Worm (Caenorhabditis elegans) whole organism, young adult: Measurements from ENCODE around the gene F13D12.10.

Source experiments
- B0336.3 ChIP-seq: fragments of 200-800 bp; sonication (Bioruptor generic); IDR thresholded peaks from 2 replicates; pipeline ENCODE4 v1.3.6; 2022; ENCODE audit warnings: missing genetic modification characterization, missing compliant biosample characterization
- F52B5.7 ChIP-seq: sonication (generic microtip); optimal IDR thresholded peaks from 2 replicates; lab custom pipeline; 2016; ENCODE audit warnings: mild to moderate bottlenecking, missing genetic modification characterization, missing compliant biosample characterization
- K12H6.12 ChIP-seq: fragments of 200-800 bp; sonication (Bioruptor generic); optimal IDR thresholded peaks from 2 replicates; lab custom pipeline; 2018; ENCODE audit warnings: mild to moderate bottlenecking, missing genetic modification characterization, missing compliant biosample characterization
- Y79H2A.3 ChIP-seq: fragments of 200-800 bp; sonication (Bioruptor generic); conservative IDR thresholded peaks from 2 replicates; pipeline ENCODE4 v1.3.6; 2022; ENCODE audit warnings: missing genetic modification reagents, missing genetic modification characterization, missing compliant biosample characterization
- Y95B8A.8 ChIP-seq: fragments of 200-800 bp; sonication (Bioruptor generic); IDR thresholded peaks from 2 replicates; pipeline ENCODE4 v1.3.6; 2022; ENCODE audit warnings: missing genetic modification reagents, missing genetic modification characterization, missing compliant biosample characterization
- athp-1 ChIP-seq: sonication (generic microtip); optimal IDR thresholded peaks from 2 replicates; lab custom pipeline; 2017; ENCODE audit warnings: mild to moderate bottlenecking, missing genetic modification characterization, missing compliant biosample characterization
- attf-5 ChIP-seq: fragments of 200-800 bp; sonication (Bioruptor generic); optimal IDR thresholded peaks from 2 replicates; lab custom pipeline; 2018; ENCODE audit warnings: mild to moderate bottlenecking, missing genetic modification characterization, missing compliant biosample characterization
- attf-6 ChIP-seq: fragments of 200-800 bp; sonication (Bioruptor generic); IDR thresholded peaks from 2 replicates; pipeline ENCODE4 v1.3.6; 2022; ENCODE audit warnings: missing genetic modification reagents, missing genetic modification characterization, missing compliant biosample characterization
- bed-2 ChIP-seq: fragments of 200-800 bp; sonication (Bioruptor generic); IDR thresholded peaks from 2 replicates; pipeline ENCODE4 v1.3.6; 2022; ENCODE audit warnings: missing genetic modification reagents, missing genetic modification characterization, missing compliant biosample characterization
- cebp-1 ChIP-seq, 2 experiments: fragments of 200-800 bp in 1 of 2; sonication (Bioruptor generic) in 1 of 2; sonication (generic microtip) in 1 of 2; IDR thresholded peaks in 1 of 2; optimal IDR thresholded peaks in 1 of 2; 2 replicates each; pipeline versions ENCODE4 v1.3.6 to Lab custom; 2017 to 2022; ENCODE audit warnings: missing compliant biosample characterization in 2 of 2, missing genetic modification characterization in 2 of 2, mild to moderate bottlenecking in 1 of 2, missing genetic modification reagents in 1 of 2, moderate library complexity in 1 of 2
- ceh-91 ChIP-seq: fragments of 200-800 bp; sonication (Bioruptor generic); IDR thresholded peaks from 2 replicates; pipeline ENCODE4 v1.3.6; 2022; ENCODE audit warnings: missing genetic modification reagents, missing genetic modification characterization, missing compliant biosample characterization
- efl-1 ChIP-seq: fragments of 150-350 bp; optimal IDR thresholded peaks from 2 replicates; lab custom pipeline; 2014; ENCODE audit warnings: missing biosample characterization, missing genetic modification reagents, missing genetic modification characterization
- egrh-3 ChIP-seq: fragments of 200-800 bp; sonication (Bioruptor generic); IDR thresholded peaks from 2 replicates; pipeline ENCODE4 v1.3.6; 2022; ENCODE audit warnings: missing genetic modification reagents, missing genetic modification characterization, missing compliant biosample characterization
- ekl-4 ChIP-seq: fragments of 200-800 bp; sonication (Bioruptor generic); IDR thresholded peaks from 2 replicates; pipeline ENCODE4 v1.3.6; 2022; ENCODE audit warnings: missing genetic modification reagents, missing genetic modification characterization, missing compliant biosample characterization
- ets-4 ChIP-seq: fragments of 200-800 bp; sonication (Bioruptor generic); optimal IDR thresholded peaks from 2 replicates; lab custom pipeline; 2018; ENCODE audit warnings: mild to moderate bottlenecking, missing genetic modification characterization, missing compliant biosample characterization
- hmg-1.2 ChIP-seq: fragments of 200-800 bp; sonication (Bioruptor generic); IDR thresholded peaks from 2 replicates; pipeline ENCODE4 v1.3.6; 2022; ENCODE audit warnings: missing genetic modification reagents, missing genetic modification characterization, missing compliant biosample characterization
- hrde-1 ChIP-seq: sonication (generic microtip); optimal IDR thresholded peaks from 2 replicates; lab custom pipeline; 2016; ENCODE audit warnings: missing genetic modification characterization, mild to moderate bottlenecking, missing compliant biosample characterization, moderate library complexity, missing genotype, missing genetic modification reagents, borderline replicate concordance
- let-526 ChIP-seq: fragments of 200-800 bp; sonication (Bioruptor generic); IDR thresholded peaks from 2 replicates; pipeline ENCODE4 v1.3.6; 2022; ENCODE audit warnings: missing genetic modification reagents, missing genetic modification characterization, missing compliant biosample characterization
- lsl-1 ChIP-seq: fragments of 200-800 bp; sonication (Bioruptor generic); optimal IDR thresholded peaks from 2 replicates; lab custom pipeline; 2018; ENCODE audit warnings: mild to moderate bottlenecking, missing genetic modification characterization, moderate library complexity, missing compliant biosample characterization
- madf-6 ChIP-seq: fragments of 200-800 bp; sonication (Bioruptor generic); IDR thresholded peaks from 2 replicates; pipeline ENCODE4 v1.3.6; 2022; ENCODE audit warnings: missing genetic modification reagents, missing genetic modification characterization, missing compliant biosample characterization
- madf-8 ChIP-seq: fragments of 200-800 bp; sonication (Bioruptor generic); conservative IDR thresholded peaks from 2 replicates; pipeline ENCODE4 v1.3.6; 2022; ENCODE audit warnings: missing genetic modification reagents, missing genetic modification characterization, missing compliant biosample characterization
- nfya-1 ChIP-seq: sonication (generic microtip); optimal IDR thresholded peaks from 2 replicates; lab custom pipeline; 2017; ENCODE audit warnings: antibody characterized with exemption, missing compliant biosample characterization, missing genetic modification characterization, borderline replicate concordance; ENCODE audit not compliant: insufficient read depth
- nfya-2 ChIP-seq: fragments of 200-800 bp; sonication (Bioruptor generic); IDR thresholded peaks from 2 replicates; pipeline ENCODE4 v1.3.6; 2022; ENCODE audit warnings: missing genetic modification reagents, missing genetic modification characterization, missing compliant biosample characterization
- rpc-1 ChIP-seq, 2 experiments: fragments of 150-350 bp in 1 of 2; sonication (generic microtip) in 1 of 2; optimal IDR thresholded peaks; 2 replicates each; lab custom pipeline; 2014 to 2018; ENCODE audit warnings: missing biosample characterization in 1 of 2, missing genetic modification characterization in 1 of 2, missing genetic modification reagents in 1 of 2, missing genotype in 1 of 2
- sea-2 ChIP-seq: fragments of 200-800 bp; sonication (Bioruptor generic); IDR thresholded peaks from 2 replicates; pipeline ENCODE4 v1.3.6; 2022; ENCODE audit warnings: missing genetic modification characterization, missing compliant biosample characterization
- tbp1 ChIP-seq: fragments of 200-800 bp; sonication (Bioruptor generic); optimal IDR thresholded peaks from 2 replicates; lab custom pipeline; 2018; ENCODE audit warnings: mild to moderate bottlenecking, missing genetic modification characterization, missing compliant biosample characterization
- unc-130 ChIP-seq: sonication (generic microtip); optimal IDR thresholded peaks from 2 replicates; lab custom pipeline; 2016; ENCODE audit warnings: missing genetic modification reagents, missing genetic modification characterization, missing compliant biosample characterization
- zfh-2 ChIP-seq: fragments of 200-800 bp; sonication (Bioruptor generic); conservative IDR thresholded peaks from 2 replicates; pipeline ENCODE4 v1.3.6; 2022; ENCODE audit warnings: missing genetic modification reagents, missing genetic modification characterization, missing compliant biosample characterization
- zim-3 ChIP-seq: sonication (generic microtip); optimal IDR thresholded peaks from 2 replicates; lab custom pipeline; 2017; ENCODE audit warnings: mild to moderate bottlenecking, missing genetic modification characterization, moderate library complexity, missing compliant biosample characterization
- ztf-25 ChIP-seq: fragments of 200-800 bp; sonication (Bioruptor generic); IDR thresholded peaks from 2 replicates; pipeline ENCODE4 v1.3.6; 2022; ENCODE audit warnings: missing genetic modification reagents, missing genetic modification characterization, missing compliant biosample characterization
- ztf-6 ChIP-seq: fragments of 200-800 bp; sonication (Bioruptor generic); IDR thresholded peaks from 2 replicates; pipeline ENCODE4 v1.3.6; 2022; ENCODE audit warnings: missing genetic modification reagents, missing genetic modification characterization, missing compliant biosample characterization

The F13D12.10 gene

DNA sequence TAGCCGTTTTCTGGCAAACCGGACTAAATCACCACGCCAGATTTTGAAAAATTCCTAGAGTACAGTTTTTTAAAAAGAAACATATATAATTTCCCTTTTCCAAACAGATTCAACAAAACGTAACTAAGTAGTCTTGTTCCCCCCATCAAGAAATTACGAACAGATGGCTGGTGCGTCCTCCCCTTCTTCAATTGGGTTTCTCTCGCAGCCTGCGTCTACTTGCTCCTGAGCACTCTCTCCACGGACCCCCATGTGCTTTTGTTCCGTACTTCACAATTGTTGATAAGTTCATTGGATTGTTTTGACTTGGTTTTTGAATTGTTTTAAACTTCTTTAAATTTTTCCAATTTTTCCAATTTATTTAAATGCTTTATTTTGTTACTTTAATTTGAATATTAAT lies 25.6 kb upstream of the F13D12.10 start:
- peak; percentile 66; the same call in 1 of the 2 replicates for TF ChIP-seq hmg-1.2 (GFP tag; lab: Robert Waterston, UW)
- no peak for TF ChIP-seq K12H6.12 (tag; lab: Kevin White, UChicago)
- TF ChIP-seq sea-2 (GFP tag; lab: Robert Waterston, UW): no peak
- TF ChIP-seq unc-130 (GFP tag; lab: Kevin White, UChicago): no peak

DNA sequence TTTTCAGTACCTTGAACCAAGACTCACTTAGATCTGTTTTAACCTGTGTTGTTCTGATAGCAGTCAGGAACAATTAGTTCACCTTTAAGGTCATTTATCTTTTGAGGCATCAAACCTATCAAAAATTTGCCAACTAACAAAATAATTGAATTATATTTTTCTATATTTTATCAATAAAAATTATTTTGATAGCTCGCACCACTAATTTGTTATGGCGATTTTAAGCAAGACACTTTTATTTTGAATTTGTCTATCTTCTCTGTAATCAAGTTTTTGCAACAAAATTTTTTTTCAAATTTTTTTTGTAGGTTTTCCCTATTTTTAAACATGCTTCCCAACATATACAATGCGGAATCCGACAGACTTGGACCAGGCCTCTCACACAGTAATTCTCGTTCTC lies 25.0 kb upstream of the F13D12.10 start, which contains the start of gene kel-1:
TSS of gene kel-1 (plus strand) at position 301 of the 400 bp plus-strand sequence.
- TF ChIP-seq ceh-91: no peak
- TF ChIP-seq nfya-1: no peak
- no peak for TF ChIP-seq bed-2 (GFP tag; lab: Robert Waterston, UW)
- no peak for TF ChIP-seq let-526 (GFP tag; lab: Robert Waterston, UW)
- TF ChIP-seq tbp1 (GFP tag; lab: Kevin White, UChicago): no peak
- no peak for TF ChIP-seq madf-6 (GFP tag; lab: Robert Waterston, UW)

DNA sequence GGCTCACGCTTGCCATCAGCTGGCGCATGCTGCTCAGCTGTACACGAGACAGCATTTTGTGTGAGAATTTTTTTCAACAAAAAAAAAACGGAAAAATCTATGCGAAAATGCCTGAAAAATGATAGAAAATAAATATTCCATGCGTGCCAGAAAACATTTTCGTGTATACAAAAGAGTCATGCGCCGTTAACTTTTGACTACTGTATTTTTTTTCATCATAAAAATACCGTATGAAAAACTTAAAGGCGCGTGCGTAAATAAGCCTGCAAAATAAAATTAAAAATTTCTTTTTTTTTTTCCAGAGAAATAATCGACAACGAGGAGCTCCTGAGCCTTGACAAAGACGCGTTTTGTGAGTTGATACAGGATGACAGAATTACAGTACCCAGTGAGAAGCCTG lies 23.7 kb upstream of the F13D12.10 start:
- TF ChIP-seq Y95B8A.8 (no peak), lsl-1 (GFP tag; lab: Kevin White, UChicago) (peak; percentile 59), madf-8 (GFP tag; lab: Robert Waterston, UW) (peak; percentile 59), B0336.3 (GFP tag; lab: Robert Waterston, UW) (no peak)

DNA sequence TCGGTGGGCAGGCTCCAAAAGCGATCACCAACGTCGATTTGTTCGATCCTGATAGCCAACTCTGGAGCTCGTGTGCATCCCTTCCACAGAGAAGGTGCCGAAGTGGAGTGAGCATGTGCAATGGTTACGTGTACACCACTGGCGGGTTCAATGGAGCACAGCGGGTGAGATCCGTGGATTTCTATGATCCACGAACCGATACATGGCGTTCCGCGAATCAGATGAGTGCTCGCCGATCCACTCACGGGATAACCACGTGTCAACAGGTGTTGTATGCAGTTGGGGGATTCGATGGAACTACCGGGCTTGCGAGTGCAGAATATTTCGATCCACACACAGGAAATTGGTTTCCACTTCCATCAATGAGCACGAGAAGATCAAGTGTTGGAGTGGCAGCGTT lies 22.7 kb upstream of the F13D12.10 start:
- peak; percentile 27 for TF ChIP-seq athp-1
- TF ChIP-seq Y79H2A.3 (GFP tag; lab: Robert Waterston, UW): 0 out of 2 replicates have a peak, but pooled peaks have one; percentile 8
- no peak for TF ChIP-seq cebp-1 (GFP tag; IDR thresholded peaks at IDR 0.05; lab: Robert Waterston, UW)
- TF ChIP-seq cebp-1 (tag; optimal IDR thresholded peaks at IDR 0.05; lab: Kevin White, UChicago): peak; percentile 5
- peak; percentile 44 for TF ChIP-seq madf-6 (GFP tag; lab: Robert Waterston, UW)
- TF ChIP-seq ets-4: no peak
- peak; percentile 0 for TF ChIP-seq attf-5 (GFP tag; lab: Kevin White, UChicago)
- TF ChIP-seq ekl-4: 0 out of 2 replicates have a peak, but pooled peaks have one; percentile 17
- no peak for TF ChIP-seq efl-1 (GFP tag; lab: Kevin White, UChicago)
- TF ChIP-seq egrh-3 (GFP tag; lab: Robert Waterston, UW): no peak
- peak; percentile 71 for TF ChIP-seq zfh-2 (GFP tag; lab: Robert Waterston, UW)
- TF ChIP-seq attf-6 (GFP tag; lab: Robert Waterston, UW): 0 out of 2 replicates have a peak, but pooled peaks have one; percentile 23
- TF ChIP-seq ztf-6 (GFP tag; lab: Robert Waterston, UW): no peak
- no peak for TF ChIP-seq hrde-1 (tag; lab: Kevin White, UChicago)
- TF ChIP-seq rpc-1 (optimal IDR thresholded peaks at IDR 0.05; lab: Kevin White, UChicago): no peak
- no peak for TF ChIP-seq rpc-1 (tag; optimal IDR thresholded peaks at IDR 0.05; lab: Kevin White, UChicago)
- TF ChIP-seq F52B5.7 (tag; lab: Kevin White, UChicago): peak; percentile 46
- TF ChIP-seq hmg-1.2 (GFP tag; lab: Robert Waterston, UW): 0 out of 2 replicates have a peak, but pooled peaks have one; percentile 6
- TF ChIP-seq ztf-25 (GFP tag; lab: Robert Waterston, UW): 0 out of 2 replicates have a peak, but pooled peaks have one; percentile 46
- 0 out of 2 replicates have a peak, but pooled peaks have one; percentile 39 for TF ChIP-seq nfya-2
- peak; percentile 76 for TF ChIP-seq B0336.3 (GFP tag; lab: Robert Waterston, UW)
- peak; percentile 9 for TF ChIP-seq zim-3 (tag; lab: Kevin White, UChicago)
